Fruit fly (Drosophila melanogaster) whole organism: ENCODE results near the gene CG10508.

ENCODE experiments used
- pan ChIP-seq: fragments of >200 bp; optimal IDR thresholded peaks from 2 replicates; lab custom pipeline; 2017
- usp ChIP-seq: fragments of >200 bp; optimal IDR thresholded peaks from 2 replicates; lab custom pipeline; 2017; ENCODE audit warnings: missing biosample characterization, missing genetic modification characterization, mixed read lengths

DNA sequence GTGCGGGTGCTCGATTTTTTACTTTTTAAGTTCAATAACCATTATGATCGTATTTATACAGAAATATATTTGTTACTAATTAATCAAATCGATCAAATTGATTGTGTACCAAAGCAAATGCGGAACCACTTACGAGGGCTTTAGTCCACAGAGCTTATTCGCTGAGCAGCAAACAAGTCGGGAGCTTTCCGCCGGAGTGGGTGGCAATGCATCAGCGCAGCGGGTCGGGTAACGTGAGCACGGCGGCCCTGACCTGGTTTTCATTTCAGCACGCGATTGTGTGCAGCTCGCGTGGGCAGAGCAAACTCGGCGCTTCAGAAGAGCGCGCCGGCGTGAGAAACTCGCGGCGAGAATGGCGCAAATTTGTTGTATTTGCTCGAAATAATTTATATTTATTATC is 9.1 kb downstream of the CG10508 start:
- TF ChIP-seq pan (lab: Kevin White, UChicago) (no peak), usp (GFP tag; lab: Kevin White, UChicago) (no peak)
